Fruit fly (Drosophila melanogaster) whole organism, embryonic: ENCODE results near the gene Sgp.

ENCODE experiments used
- Antp ChIP-seq: fragments of 200-800 bp; sonication (Bioruptor generic); optimal IDR thresholded peaks from 3 replicates; lab custom pipeline; 2016; ENCODE audit warnings: missing biosample characterization, missing genetic modification characterization
- CG1024 ChIP-seq: fragments of 200-800 bp; sonication (Bioruptor generic); IDR thresholded peaks from 2 replicates; pipeline ENCODE4 v1.3.6; 2022; ENCODE audit warnings: missing biosample characterization, missing genetic modification characterization
- CG10959 ChIP-seq: fragments of 200-800 bp; sonication (Bioruptor generic); IDR thresholded peaks from 2 replicates; pipeline ENCODE4 v1.3.6; 2022; ENCODE audit warnings: missing biosample characterization, missing genetic modification characterization
- CG12155 ChIP-seq: fragments of 200-800 bp; sonication (Bioruptor generic); optimal IDR thresholded peaks from 3 replicates; lab custom pipeline; 2016; ENCODE audit warnings: missing biosample characterization, missing genetic modification characterization
- CG12219 ChIP-seq: fragments of 200-800 bp; sonication (Bioruptor generic); optimal IDR thresholded peaks from 3 replicates; lab custom pipeline; 2018; ENCODE audit warnings: missing biosample characterization, mild to moderate bottlenecking, missing genetic modification characterization
- CG12236 ChIP-seq: fragments of 200-800 bp; sonication (Bioruptor generic); optimal IDR thresholded peaks from 2 replicates; lab custom pipeline; 2016; ENCODE audit warnings: missing biosample characterization, missing genetic modification characterization
- CG12299 ChIP-seq: fragments of 200-800 bp; sonication (Bioruptor generic); optimal IDR thresholded peaks from 2 replicates; lab custom pipeline; 2018; ENCODE audit warnings: missing biosample characterization, mild to moderate bottlenecking, missing genetic modification characterization
- CG12942 ChIP-seq: fragments of 200-800 bp; sonication (Bioruptor generic); optimal IDR thresholded peaks from 3 replicates; lab custom pipeline; 2016; ENCODE audit warnings: missing biosample characterization, missing genetic modification characterization
- CG14710 ChIP-seq: fragments of 200-800 bp; sonication (Bioruptor generic); optimal IDR thresholded peaks from 3 replicates; lab custom pipeline; 2019; ENCODE audit warnings: missing biosample characterization, mild to moderate bottlenecking, missing genetic modification characterization, moderate library complexity
- CG15073 ChIP-seq: fragments of 200-800 bp; sonication (Bioruptor generic); optimal IDR thresholded peaks from 2 replicates; lab custom pipeline; 2016; ENCODE audit warnings: missing biosample characterization, missing genetic modification characterization
- CG1529 ChIP-seq: fragments of 200-800 bp; sonication (Bioruptor generic); optimal IDR thresholded peaks from 3 replicates; lab custom pipeline; 2018; ENCODE audit warnings: missing biosample characterization, missing genetic modification characterization
- CG1792 ChIP-seq: fragments of 200-800 bp; sonication (Bioruptor generic); optimal IDR thresholded peaks from 2 replicates; lab custom pipeline; 2016; ENCODE audit warnings: missing biosample characterization, missing genetic modification characterization
- CG31365 ChIP-seq: fragments of 200-800 bp; sonication (Bioruptor generic); optimal IDR thresholded peaks from 2 replicates; lab custom pipeline; 2018; ENCODE audit warnings: missing biosample characterization, mild to moderate bottlenecking, missing genetic modification characterization
- CG42726 ChIP-seq: fragments of 200-800 bp; sonication (Bioruptor generic); IDR thresholded peaks from 2 replicates; pipeline ENCODE4 v1.3.6; 2022; ENCODE audit warnings: missing biosample characterization, missing genetic modification characterization; ENCODE audit not compliant: partially characterized antibody
- CG4424 ChIP-seq: fragments of 200-800 bp; sonication (Bioruptor generic); optimal IDR thresholded peaks from 3 replicates; lab custom pipeline; 2016; ENCODE audit warnings: missing biosample characterization, missing genetic modification characterization
- CG4617 ChIP-seq: fragments of 200-800 bp; sonication (Bioruptor generic); optimal IDR thresholded peaks from 3 replicates; lab custom pipeline; 2016; ENCODE audit warnings: missing biosample characterization, missing genetic modification characterization, borderline replicate concordance
- CG4707 ChIP-seq: fragments of 200-800 bp; sonication (Bioruptor generic); optimal IDR thresholded peaks from 2 replicates; lab custom pipeline; 2018; ENCODE audit warnings: missing biosample characterization, mild to moderate bottlenecking, missing genetic modification characterization, moderate library complexity
- CG6175 ChIP-seq: fragments of 200-800 bp; sonication (Bioruptor generic); IDR thresholded peaks from 3 replicates; pipeline ENCODE4 v1.3.6; 2022; ENCODE audit warnings: missing biosample characterization, missing genetic modification characterization
- CG7556 ChIP-seq: fragments of 200-800 bp; sonication (Bioruptor generic); optimal IDR thresholded peaks from 2 replicates; lab custom pipeline; 2017; ENCODE audit warnings: missing biosample characterization, mild to moderate bottlenecking, missing genetic modification characterization
- CG7786 ChIP-seq: fragments of 200-800 bp; sonication (Bioruptor generic); optimal IDR thresholded peaks from 2 replicates; lab custom pipeline; 2016; ENCODE audit warnings: missing biosample characterization, missing genetic modification characterization
- CG7963 ChIP-seq: fragments of 200-800 bp; sonication (Bioruptor generic); IDR thresholded peaks from 3 replicates; pipeline ENCODE4 v1.3.6; 2022; ENCODE audit warnings: missing biosample characterization, missing genetic modification characterization; ENCODE audit not compliant: partially characterized antibody
- CG9437 ChIP-seq: fragments of 200-800 bp; sonication (Bioruptor generic); optimal IDR thresholded peaks from 2 replicates; lab custom pipeline; 2018; ENCODE audit warnings: missing biosample characterization, mild to moderate bottlenecking, missing genetic modification characterization
- CG9727 ChIP-seq: fragments of 200-800 bp; sonication (Bioruptor generic); optimal IDR thresholded peaks from 3 replicates; lab custom pipeline; 2017; ENCODE audit warnings: missing biosample characterization, mild to moderate bottlenecking, missing genetic modification characterization
- CG9817 ChIP-seq: fragments of 200-800 bp; sonication (Bioruptor generic); optimal IDR thresholded peaks from 2 replicates; lab custom pipeline; 2018; ENCODE audit warnings: missing biosample characterization, mild to moderate bottlenecking, missing genetic modification characterization, moderate library complexity
- CoRest ChIP-seq: fragments of 200-800 bp; sonication (Bioruptor generic); optimal IDR thresholded peaks from 3 replicates; lab custom pipeline; 2018; ENCODE audit warnings: missing biosample characterization, mild to moderate bottlenecking, missing genetic modification characterization, moderate library complexity
- Dek ChIP-seq: fragments of 200-800 bp; sonication (Bioruptor generic); optimal IDR thresholded peaks from 3 replicates; lab custom pipeline; 2019; ENCODE audit warnings: missing biosample characterization, mild to moderate bottlenecking, missing genetic modification characterization, moderate library complexity
- Dp ChIP-seq: fragments of 200-800 bp; sonication (Bioruptor generic); optimal IDR thresholded peaks from 2 replicates; lab custom pipeline; 2018; ENCODE audit warnings: missing biosample characterization, mild to moderate bottlenecking, missing genetic modification characterization, moderate library complexity
- Dref ChIP-seq: fragments of 200-800 bp; sonication (Bioruptor generic); IDR thresholded peaks from 2 replicates; pipeline ENCODE4 v1.3.6; 2022; ENCODE audit warnings: missing biosample characterization, missing genetic modification characterization
- H15 ChIP-seq: fragments of 200-800 bp; sonication (Bioruptor generic); IDR thresholded peaks from 3 replicates; pipeline ENCODE4 v1.3.6; 2022; ENCODE audit warnings: missing biosample characterization, missing genetic modification characterization
- Hey ChIP-seq: fragments of 200-800 bp; sonication (Bioruptor generic); optimal IDR thresholded peaks from 3 replicates; lab custom pipeline; 2018; ENCODE audit warnings: missing biosample characterization, mild to moderate bottlenecking, missing genetic modification characterization
- HmgZ ChIP-seq: fragments of 200-800 bp; sonication (Bioruptor generic); optimal IDR thresholded peaks from 2 replicates; lab custom pipeline; 2018; ENCODE audit warnings: missing biosample characterization, mild to moderate bottlenecking, missing genetic modification characterization
- Lhr ChIP-seq: fragments of 200-800 bp; sonication (Bioruptor generic); optimal IDR thresholded peaks from 3 replicates; lab custom pipeline; 2017; ENCODE audit warnings: mild to moderate bottlenecking, missing biosample characterization, missing genetic modification reagents, missing genetic modification characterization
- Oli ChIP-seq: fragments of 200-800 bp; sonication (Bioruptor generic); optimal IDR thresholded peaks from 2 replicates; lab custom pipeline; 2018; ENCODE audit warnings: missing biosample characterization, mild to moderate bottlenecking, missing genetic modification characterization, moderate library complexity
- Sry-β ChIP-seq: fragments of 200-800 bp; sonication (Bioruptor generic); optimal IDR thresholded peaks from 2 replicates; lab custom pipeline; 2018; ENCODE audit warnings: missing biosample characterization, mild to moderate bottlenecking, missing genetic modification characterization, moderate library complexity
- ac ChIP-seq: fragments of 200-800 bp; sonication (Bioruptor generic); optimal IDR thresholded peaks from 3 replicates; lab custom pipeline; 2017; ENCODE audit warnings: missing biosample characterization, mild to moderate bottlenecking, missing genetic modification characterization
- bcd ChIP-seq: fragments of 200-800 bp; sonication (Bioruptor generic); optimal IDR thresholded peaks from 2 replicates; lab custom pipeline; 2017; ENCODE audit warnings: missing biosample characterization, mild to moderate bottlenecking, missing genetic modification characterization
- bowl ChIP-seq: fragments of 200-800 bp; sonication (Bioruptor generic); IDR thresholded peaks from 2 replicates; pipeline ENCODE4 v1.3.6; 2022; ENCODE audit warnings: missing biosample characterization, missing genetic modification characterization
- gcm ChIP-seq: fragments of 200-800 bp; sonication (Bioruptor generic); optimal IDR thresholded peaks from 2 replicates; lab custom pipeline; 2019; ENCODE audit warnings: missing biosample characterization, mild to moderate bottlenecking, missing genetic modification characterization, moderate library complexity
- gsb-n ChIP-seq: fragments of 200-800 bp; sonication (Bioruptor generic); optimal IDR thresholded peaks from 3 replicates; lab custom pipeline; 2018; ENCODE audit warnings: missing biosample characterization, mild to moderate bottlenecking, missing genetic modification characterization
- lbe ChIP-seq: fragments of 200-800 bp; sonication (Bioruptor generic); optimal IDR thresholded peaks from 2 replicates; lab custom pipeline; 2016; ENCODE audit warnings: missing biosample characterization, mild to moderate bottlenecking, missing genetic modification characterization
- nom ChIP-seq: fragments of 200-800 bp; sonication (Bioruptor generic); optimal IDR thresholded peaks from 2 replicates; lab custom pipeline; 2017; ENCODE audit warnings: missing biosample characterization, missing genetic modification characterization, mild to moderate bottlenecking, moderate library complexity, missing genetic modification reagents
- pan ChIP-seq, 4 experiments: fragments of >200 bp in 3 of 4; fragments of 200-800 bp in 1 of 4; sonication (Bioruptor generic) in 1 of 4; optimal IDR thresholded peaks in 3 of 4; IDR thresholded peaks in 1 of 4; 2 replicates each; pipeline versions ENCODE4 v1.3.6 to Lab custom; 2017 to 2022; ENCODE audit warnings: missing biosample characterization in 2 of 4, missing genetic modification characterization in 2 of 4, mixed read lengths in 1 of 4
- peb ChIP-seq: fragments of 200-800 bp; sonication (Bioruptor generic); IDR thresholded peaks from 2 replicates; pipeline ENCODE4 v1.3.6; 2022; ENCODE audit warnings: missing biosample characterization, missing genetic modification characterization
- pho ChIP-seq: fragments of 200-800 bp; sonication (Bioruptor generic); optimal IDR thresholded peaks from 2 replicates; lab custom pipeline; 2016; ENCODE audit warnings: missing biosample characterization, missing genetic modification characterization
- repo ChIP-seq: fragments of 200-800 bp; sonication (Bioruptor generic); optimal IDR thresholded peaks from 2 replicates; lab custom pipeline; 2016; ENCODE audit warnings: missing biosample characterization, missing genetic modification characterization
- salm ChIP-seq: fragments of 200-800 bp; sonication (Bioruptor generic); optimal IDR thresholded peaks from 2 replicates; lab custom pipeline; 2018; ENCODE audit warnings: missing biosample characterization, mild to moderate bottlenecking, missing genetic modification characterization
- tio ChIP-seq: fragments of 200-800 bp; sonication (Bioruptor generic); optimal IDR thresholded peaks from 2 replicates; lab custom pipeline; 2017; ENCODE audit warnings: missing biosample characterization, missing genetic modification characterization, inconsistent platforms
- usp ChIP-seq: fragments of >200 bp; optimal IDR thresholded peaks from 2 replicates; lab custom pipeline; 2017; ENCODE audit warnings: missing biosample characterization, missing genetic modification characterization
- vnd ChIP-seq: fragments of 200-800 bp; sonication (Bioruptor generic); IDR thresholded peaks from 3 replicates; pipeline ENCODE4 v1.3.6; 2022; ENCODE audit warnings: missing biosample characterization, missing genetic modification characterization; ENCODE audit not compliant: partially characterized antibody
- zen ChIP-seq: fragments of 200-800 bp; sonication (Bioruptor generic); optimal IDR thresholded peaks from 3 replicates; lab custom pipeline; 2018; ENCODE audit warnings: missing biosample characterization, mild to moderate bottlenecking, missing genetic modification characterization, moderate library complexity

Sgp gene

dm6 chr2L:8517256-8517694 lies 2.2 kb upstream of the Sgp start, which contains the start of the genes mRpL51 and Uba4 (continued):
- TF ChIP-seq vnd (GFP tag; lab: Robert Waterston, UW) (peak; percentile 48; the same call in 1 of the 3 replicates), CG9817 (tag; lab: Kevin White, UChicago) (no peak), CG10959 (GFP tag; lab: Robert Waterston, UW) (no peak), CG42726 (GFP tag; lab: Robert Waterston, UW) (no peak), CG9437 (GFP tag; lab: Kevin White, UChicago) (no peak), Dek (tag; lab: Kevin White, UChicago) (no peak), CoRest (tag; lab: Kevin White, UChicago) (no peak), CG4707 (peak; percentile 69), CG12942 (GFP tag; lab: Kevin White, UChicago) (no peak), bcd (no peak), HmgZ (tag; lab: Kevin White, UChicago) (peak; percentile 69), Dref (GFP tag; lab: Robert Waterston, UW) (peak; percentile 62), CG6175 (GFP tag; lab: Robert Waterston, UW) (no peak), CG7786 (GFP tag; lab: Kevin White, UChicago) (peak; percentile 7), lbe (peak; percentile 72), gcm (GFP tag; lab: Kevin White, UChicago) (no peak), tio (GFP tag; lab: Kevin White, UChicago) (no peak), pan (optimal IDR thresholded peaks at IDR 0.05; lab: Kevin White, UChicago) (no peak), pan (GFP tag; optimal IDR thresholded peaks at IDR 0.05 in 1 of 2, IDR thresholded peaks at IDR 0.05 in 1 of 2) (no peak), Antp (GFP tag; lab: Kevin White, UChicago) (no peak), CG31365 (tag; lab: Kevin White, UChicago) (no peak), Oli (tag; lab: Kevin White, UChicago) (no peak), H15 (GFP tag; lab: Robert Waterston, UW) (no peak), CG1792 (GFP tag; lab: Kevin White, UChicago) (no peak), CG12219 (GFP tag; lab: Kevin White, UChicago) (no peak), CG1529 (no peak), CG12155 (GFP tag; lab: Kevin White, UChicago) (peak; percentile 26), Hey (tag; lab: Kevin White, UChicago) (no peak), CG12236 (GFP tag; lab: Kevin White, UChicago) (peak; percentile 14), Dp (peak; percentile 58), pho (GFP tag; lab: Kevin White, UChicago) (peak; percentile 56), zen (tag; lab: Kevin White, UChicago) (peak; percentile 58), CG7963 (GFP tag; lab: Robert Waterston, UW) (no peak), CG4424 (GFP tag; lab: Kevin White, UChicago) (peak; percentile 42), ac (GFP tag; lab: Kevin White, UChicago) (no peak), CG12299 (tag; lab: Kevin White, UChicago) (peak; percentile 7), CG9727 (GFP tag; lab: Kevin White, UChicago) (peak; percentile 20), CG1024 (GFP tag; lab: Robert Waterston, UW) (no peak), CG15073 (GFP tag; lab: Kevin White, UChicago) (no peak), salm (tag; lab: Kevin White, UChicago) (no peak), gsb-n (no peak), Lhr (GFP tag; lab: Kevin White, UChicago) (no peak), usp (GFP tag; lab: Kevin White, UChicago) (no peak), CG4617 (peak; percentile 28), peb (no peak), CG14710 (peak; percentile 72), repo (GFP tag; lab: Kevin White, UChicago) (peak; percentile 53), nom (GFP tag; lab: Kevin White, UChicago) (no peak), CG7556 (GFP tag; lab: Kevin White, UChicago) (no peak), bowl (GFP tag; lab: Robert Waterston, UW) (no peak), Sry-β (GFP tag; lab: Kevin White, UChicago) (no peak)
